Worm (Caenorhabditis elegans): ENCODE measurements around the gene F35A5.1.

F35A5.1 gene

DNA sequence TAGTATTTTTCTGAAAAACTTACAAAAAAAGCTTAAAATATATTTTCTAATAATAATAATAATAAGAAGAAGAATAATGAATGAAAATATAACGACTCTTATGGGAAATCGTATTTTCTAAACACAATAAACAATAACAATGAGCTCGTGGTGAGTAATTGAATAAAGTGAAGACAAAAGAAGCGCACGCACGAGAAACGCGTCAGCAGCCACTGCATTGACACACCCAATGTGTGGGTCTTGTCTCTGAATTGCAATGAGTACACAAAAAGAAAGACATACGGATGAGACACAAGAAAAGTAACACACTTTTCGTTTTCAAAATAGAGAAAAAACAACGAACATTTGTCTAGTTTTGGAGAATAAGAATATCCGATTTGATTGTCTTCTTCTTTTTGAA lies 4.0 kb upstream of the F35A5.1 start, which contains the start of gene F35A5.8 (continued):
- TF ChIP-seq chd-7 (tag; optimal IDR thresholded peaks at IDR 0.05): no peak
- no peak for TF ChIP-seq F57C9.4 (tag; optimal IDR thresholded peaks at IDR 0.05)
- TF ChIP-seq him-1 (tag; optimal IDR thresholded peaks at IDR 0.05): no peak
- TF ChIP-seq ceh-40 (GFP tag; IDR thresholded peaks at IDR 0.05): no peak
- no peak for TF ChIP-seq let-526 (GFP tag; IDR thresholded peaks at IDR 0.05)
- TF ChIP-seq F23B12.7 (tag; optimal IDR thresholded peaks at IDR 0.05; ENCODE audit: insufficient read depth): no peak
- TF ChIP-seq F22D6.2 (tag; optimal IDR thresholded peaks at IDR 0.05): no peak
- no peak for TF ChIP-seq B0261.1 (tag; optimal IDR thresholded peaks at IDR 0.05)

DNA sequence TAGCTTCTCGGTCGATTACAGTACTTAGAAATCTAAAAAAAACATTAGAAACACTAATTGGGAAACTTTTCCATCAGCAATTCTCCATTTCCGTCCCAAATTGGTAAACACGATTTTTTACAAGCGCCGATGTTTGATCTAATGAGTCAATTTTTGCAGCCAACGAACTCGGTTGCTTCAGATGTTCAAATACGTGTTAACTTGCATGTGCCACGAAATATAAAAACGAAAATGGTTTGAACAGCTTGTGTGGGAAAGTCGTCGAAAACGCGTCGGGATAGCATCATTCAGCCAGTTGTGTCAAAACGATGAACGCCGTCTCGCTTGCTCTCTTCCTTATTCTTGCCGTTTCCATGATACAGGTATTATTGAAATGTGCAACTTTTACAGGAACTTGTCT lies 2.4 kb upstream of the F35A5.1 start, which contains the start of gene F35A5.2:
F35A5.2 (plus strand) TSS at position 301 of the 400 bp plus-strand sequence.
- no peak for TF ChIP-seq F37B4.10 (GFP tag; IDR thresholded peaks at IDR 0.05)
- TF ChIP-seq ztf-3 (GFP tag; optimal IDR thresholded peaks at IDR 0.05): no peak
- no peak for TF ChIP-seq ztf-26 (tag; optimal IDR thresholded peaks at IDR 0.05)
- TF ChIP-seq K12H6.12 (tag; optimal IDR thresholded peaks at IDR 0.05): no peak
- no peak for TF ChIP-seq ceh-40 (GFP tag; IDR thresholded peaks at IDR 0.05)
- no peak for TF ChIP-seq mel-28 (tag; optimal IDR thresholded peaks at IDR 0.05; ENCODE audit: borderline replicate concordance)

DNA sequence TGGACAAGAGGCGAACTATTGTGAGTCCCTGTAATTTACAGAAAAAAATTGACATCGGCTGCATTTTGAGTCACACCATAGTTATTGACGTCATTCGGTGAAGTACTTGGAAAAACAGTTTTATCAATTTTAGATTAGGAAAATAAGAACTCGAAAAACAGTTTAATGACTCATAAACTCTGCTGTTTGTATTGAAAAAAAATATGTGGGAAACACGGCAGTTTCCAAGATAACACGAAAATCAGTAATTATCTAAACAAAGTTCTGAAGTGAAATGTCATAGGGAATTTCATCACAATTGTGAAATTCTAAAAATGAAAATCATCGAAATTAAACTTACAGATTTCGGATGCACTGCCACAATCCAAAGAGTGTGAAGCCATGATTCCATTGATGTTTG lies 7.6 kb downstream of the F35A5.1 start:
- TF ChIP-seq nhr-80 (tag; optimal IDR thresholded peaks at IDR 0.05): peak; percentile 35
- no peak for TF ChIP-seq snpc-4 (GFP tag; optimal IDR thresholded peaks at IDR 0.05)
- TF ChIP-seq snpc-4 (tag; optimal IDR thresholded peaks at IDR 0.05): no peak
- TF ChIP-seq madf-8 (GFP tag; conservative IDR thresholded peaks at IDR 0.05): no peak
- no peak for TF ChIP-seq F10E7.11 (tag; optimal IDR thresholded peaks at IDR 0.05)
- no peak for TF ChIP-seq tbp1 (GFP tag; optimal IDR thresholded peaks at IDR 0.05)
- TF ChIP-seq cebp-1 (GFP tag; IDR thresholded peaks at IDR 0.05): no peak
- peak; percentile 72 for TF ChIP-seq cebp-1 (tag; optimal IDR thresholded peaks at IDR 0.05)
- TF ChIP-seq T07F8.4 (tag; optimal IDR thresholded peaks at IDR 0.05): no peak
- no peak for TF ChIP-seq atf-7 (tag; optimal IDR thresholded peaks at IDR 0.05)
- TF ChIP-seq unc-62 (GFP tag; optimal IDR thresholded peaks at IDR 0.05): peak; percentile 79
- TF ChIP-seq F22D6.2 (tag; optimal IDR thresholded peaks at IDR 0.05): no peak
- no peak for TF ChIP-seq let-607 (tag; optimal IDR thresholded peaks at IDR 0.05)
- no peak for TF ChIP-seq F23B12.7 (tag; optimal IDR thresholded peaks at IDR 0.05; ENCODE audit: insufficient read depth)

DNA sequence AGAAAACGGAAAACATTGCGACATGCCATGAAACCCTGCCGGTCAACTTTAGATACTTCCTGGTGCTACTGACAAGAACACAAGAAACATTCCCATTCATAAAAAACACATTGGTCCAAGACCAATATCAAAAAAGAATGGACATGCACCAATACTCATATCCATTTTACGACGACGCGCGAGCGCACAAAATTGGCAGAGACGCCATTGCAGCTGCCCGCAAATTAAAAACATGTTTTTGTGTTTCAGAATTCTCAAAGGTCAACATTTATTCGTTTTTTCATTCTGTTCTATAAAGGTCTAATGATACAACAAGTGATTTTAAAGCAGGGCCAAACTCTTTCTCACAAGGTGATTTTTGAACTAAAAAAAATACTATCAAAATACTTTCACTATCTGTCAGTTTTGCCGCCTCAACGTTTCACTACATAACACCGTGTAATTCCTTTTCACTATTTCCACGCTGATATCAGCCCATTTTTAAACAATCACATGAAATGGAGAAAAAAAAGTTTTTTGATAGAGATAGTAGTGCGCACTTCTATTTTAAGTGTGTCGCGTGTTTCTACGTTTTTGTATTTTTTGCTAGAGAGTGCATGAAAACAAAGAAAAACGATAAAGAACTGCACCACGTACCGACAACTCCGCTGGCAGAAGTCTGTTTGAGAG lies 11.7 kb downstream of the F35A5.1 start:
- peak; percentile 35 for TF ChIP-seq nhr-80 (tag; optimal IDR thresholded peaks at IDR 0.05)
- no peak for TF ChIP-seq sptf-2 (GFP tag; optimal IDR thresholded peaks at IDR 0.05)

DNA sequence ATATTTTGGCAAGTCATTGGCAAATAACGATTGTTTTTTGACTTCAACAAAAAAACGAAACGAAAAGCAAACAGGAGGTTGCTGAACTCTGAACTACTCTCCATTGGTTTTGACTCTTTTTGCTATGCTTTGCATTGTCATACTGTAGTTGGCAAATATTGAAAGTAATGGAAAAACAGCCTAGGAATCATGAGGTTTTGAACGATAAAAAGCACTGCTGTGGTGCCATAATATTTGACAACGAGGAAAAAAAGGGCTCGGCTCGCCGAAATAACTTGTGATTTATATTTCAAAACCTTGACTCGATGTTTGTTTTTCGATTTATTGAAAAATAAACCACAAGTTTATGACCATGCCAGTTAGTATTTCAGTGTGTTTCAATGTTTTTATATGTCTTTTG lies 12.4 kb downstream of the F35A5.1 start:
- TF ChIP-seq pha-4 (tag; optimal IDR thresholded peaks at IDR 0.05) (peak; percentile 63), cebp-1 (GFP tag; IDR thresholded peaks at IDR 0.05) (no peak), cebp-1 (tag; optimal IDR thresholded peaks at IDR 0.05) (peak; percentile 59), madf-3 (GFP tag; IDR thresholded peaks at IDR 0.05) (no peak)

DNA sequence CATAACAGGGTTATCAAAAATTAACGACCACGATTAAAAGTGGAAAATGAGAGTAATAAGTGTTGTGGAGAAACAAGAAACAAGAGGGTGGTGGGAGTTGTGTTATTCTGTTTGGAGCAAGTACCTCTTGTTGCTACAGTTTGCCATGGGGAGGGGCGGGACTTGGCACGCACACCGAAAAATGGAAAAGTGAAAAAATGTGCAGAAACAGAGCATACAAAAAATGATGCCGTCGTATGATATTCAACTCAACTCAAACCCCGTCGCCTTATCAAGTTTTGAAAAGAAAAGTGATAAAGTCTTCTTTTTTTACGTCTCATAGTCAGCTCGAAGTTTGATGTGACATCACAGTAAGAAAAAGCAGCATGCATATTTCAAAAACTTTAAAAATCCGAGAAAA lies 13.4 kb downstream of the F35A5.1 start:
- no peak for TF ChIP-seq ceh-58 (GFP tag; IDR thresholded peaks at IDR 0.05)
- no peak for TF ChIP-seq cebp-1 (GFP tag; IDR thresholded peaks at IDR 0.05)
- TF ChIP-seq cebp-1 (tag; optimal IDR thresholded peaks at IDR 0.05): peak; percentile 17
- no peak for TF ChIP-seq ztf-6 (GFP tag; IDR thresholded peaks at IDR 0.05)
- no peak for TF ChIP-seq F22D6.2 (tag; optimal IDR thresholded peaks at IDR 0.05)
- TF ChIP-seq nfya-2 (GFP tag; IDR thresholded peaks at IDR 0.05): no peak
- no peak for TF ChIP-seq lin-35 (GFP tag; optimal IDR thresholded peaks at IDR 0.05)
- no peak for TF ChIP-seq akir-1 (GFP tag; optimal IDR thresholded peaks at IDR 0.05)
- TF ChIP-seq F52B5.7 (tag; optimal IDR thresholded peaks at IDR 0.05): no peak
- peak; percentile 87 for TF ChIP-seq nhr-80 (tag; optimal IDR thresholded peaks at IDR 0.05)
- no peak for TF ChIP-seq B0019.2 (GFP tag; conservative IDR thresholded peaks at IDR 0.05)
- peak; percentile 50; the same call in 1 of the 2 replicates for TF ChIP-seq madf-3 (GFP tag; IDR thresholded peaks at IDR 0.05)
- TF ChIP-seq pbrm-1 (GFP tag; IDR thresholded peaks at IDR 0.05): no peak
- TF ChIP-seq lag-1 (GFP tag; IDR thresholded peaks at IDR 0.05): no peak
- no peak for TF ChIP-seq bed-2 (GFP tag; IDR thresholded peaks at IDR 0.05)
- TF ChIP-seq bed-1 (GFP tag; IDR thresholded peaks at IDR 0.05): no peak
- no peak for TF ChIP-seq snpc-3.4 (tag; optimal IDR thresholded peaks at IDR 0.05)
